Worm (Caenorhabditis elegans) whole organism, young adult: ENCODE results near the gene alkb-7.

Experiments used
- B0261.1 ChIP-seq: sonication (generic microtip); optimal IDR thresholded peaks from 2 replicates; lab custom pipeline; 2016; ENCODE audit warnings: mild to moderate bottlenecking, missing genetic modification characterization, moderate library complexity, missing compliant biosample characterization
- D2030.7 ChIP-seq: fragments of 200-800 bp; sonication (Bioruptor generic); IDR thresholded peaks from 2 replicates; pipeline ENCODE4 v1.3.6; 2022; ENCODE audit warnings: missing genetic modification reagents, missing genetic modification characterization, missing compliant biosample characterization
- F23B12.7 ChIP-seq: sonication (generic microtip); optimal IDR thresholded peaks from 2 replicates; lab custom pipeline; 2017; ENCODE audit warnings: missing genetic modification characterization, mild to moderate bottlenecking, missing compliant biosample characterization, antibody characterized with exemption, moderate library complexity; ENCODE audit not compliant: insufficient read depth
- F33H1.4 ChIP-seq: fragments of 200-800 bp; sonication (Bioruptor generic); IDR thresholded peaks from 2 replicates; pipeline ENCODE4 v1.3.6; 2022; ENCODE audit warnings: missing genetic modification reagents, missing genetic modification characterization, missing compliant biosample characterization
- F39B2.1 ChIP-seq: fragments of 200-800 bp; sonication (Bioruptor generic); IDR thresholded peaks from 2 replicates; pipeline ENCODE4 v1.3.6; 2022; ENCODE audit warnings: missing genetic modification reagents, missing genetic modification characterization, missing compliant biosample characterization
- F55B11.4 ChIP-seq: sonication (generic microtip); optimal IDR thresholded peaks from 2 replicates; lab custom pipeline; 2016; ENCODE audit warnings: missing compliant biosample characterization, missing genetic modification characterization, borderline replicate concordance; ENCODE audit not compliant: insufficient read depth
- T07F8.4 ChIP-seq: sonication (generic microtip); optimal IDR thresholded peaks from 2 replicates; lab custom pipeline; 2016; ENCODE audit warnings: mild to moderate bottlenecking, missing genetic modification characterization, moderate library complexity, missing compliant biosample characterization
- Y53F4B.3 ChIP-seq: fragments of 200-800 bp; sonication (Bioruptor generic); IDR thresholded peaks from 2 replicates; pipeline ENCODE4 v1.3.6; 2022; ENCODE audit warnings: missing genetic modification reagents, missing genetic modification characterization, missing compliant biosample characterization
- Y67H2A.10 ChIP-seq: fragments of 200-800 bp; sonication (Bioruptor generic); conservative IDR thresholded peaks from 2 replicates; pipeline ENCODE4 v1.3.6; 2022; ENCODE audit warnings: missing genetic modification reagents, missing genetic modification characterization, missing compliant biosample characterization
- Y95B8A.8 ChIP-seq: fragments of 200-800 bp; sonication (Bioruptor generic); IDR thresholded peaks from 2 replicates; pipeline ENCODE4 v1.3.6; 2022; ENCODE audit warnings: missing genetic modification reagents, missing genetic modification characterization, missing compliant biosample characterization
- akir-1 ChIP-seq: fragments of 200-800 bp; sonication (Bioruptor generic); optimal IDR thresholded peaks from 2 replicates; lab custom pipeline; 2018; ENCODE audit warnings: mild to moderate bottlenecking, missing genetic modification characterization, moderate library complexity, missing compliant biosample characterization
- ama-1 ChIP-seq, 3 experiments: fragments of 150-350 bp in 1 of 3; sonication (generic microtip) in 2 of 3; optimal IDR thresholded peaks; 2 replicates each; lab custom pipeline; 2014 to 2018; ENCODE audit warnings: missing biosample characterization in 2 of 3, missing genetic modification characterization in 2 of 3, missing genetic modification reagents in 2 of 3
- aptf-2 ChIP-seq: fragments of 200-800 bp; sonication (Bioruptor generic); conservative IDR thresholded peaks from 2 replicates; pipeline ENCODE4 v1.3.6; 2022; ENCODE audit warnings: missing genetic modification reagents, missing genetic modification characterization, missing compliant biosample characterization
- aptf-3 ChIP-seq: fragments of 200-800 bp; sonication (Bioruptor generic); IDR thresholded peaks from 2 replicates; pipeline ENCODE4 v1.3.6; 2022; ENCODE audit warnings: missing genetic modification characterization, missing compliant biosample characterization
- attf-3 ChIP-seq: fragments of 200-800 bp; sonication (Bioruptor generic); conservative IDR thresholded peaks from 2 replicates; pipeline ENCODE4 v1.3.6; 2022; ENCODE audit warnings: missing genetic modification reagents, missing genetic modification characterization, missing compliant biosample characterization
- attf-5 ChIP-seq: fragments of 200-800 bp; sonication (Bioruptor generic); optimal IDR thresholded peaks from 2 replicates; lab custom pipeline; 2018; ENCODE audit warnings: mild to moderate bottlenecking, missing genetic modification characterization, missing compliant biosample characterization
- ceh-100 ChIP-seq: fragments of 200-800 bp; sonication (Bioruptor generic); IDR thresholded peaks from 2 replicates; pipeline ENCODE4 v1.3.6; 2022; ENCODE audit warnings: missing genetic modification reagents, missing genetic modification characterization, missing compliant biosample characterization
- chd-7 ChIP-seq: sonication (generic microtip); optimal IDR thresholded peaks from 2 replicates; lab custom pipeline; 2016; ENCODE audit warnings: mild to moderate bottlenecking, missing genetic modification characterization, moderate library complexity, missing compliant biosample characterization
- dox-1 ChIP-seq: fragments of 200-800 bp; sonication (Bioruptor generic); IDR thresholded peaks from 2 replicates; pipeline ENCODE4 v1.3.6; 2022; ENCODE audit warnings: missing genetic modification reagents, missing genetic modification characterization, missing compliant biosample characterization
- dpff-1 ChIP-seq: sonication (generic microtip); optimal IDR thresholded peaks from 2 replicates; lab custom pipeline; 2017; ENCODE audit warnings: mild to moderate bottlenecking, missing genetic modification characterization, missing compliant biosample characterization
- him-1 ChIP-seq: sonication (generic microtip); optimal IDR thresholded peaks from 2 replicates; lab custom pipeline; 2016; ENCODE audit warnings: missing genotype, missing genetic modification reagents, missing genetic modification characterization, missing compliant biosample characterization
- hlh-12 ChIP-seq: sonication (generic microtip); optimal IDR thresholded peaks from 2 replicates; lab custom pipeline; 2016; ENCODE audit warnings: missing genetic modification characterization, missing compliant biosample characterization
- hmg-1.2 ChIP-seq: fragments of 200-800 bp; sonication (Bioruptor generic); IDR thresholded peaks from 2 replicates; pipeline ENCODE4 v1.3.6; 2022; ENCODE audit warnings: missing genetic modification reagents, missing genetic modification characterization, missing compliant biosample characterization
- hsf-1 ChIP-seq: fragments of 200-800 bp; sonication (Bioruptor generic); IDR thresholded peaks from 2 replicates; pipeline ENCODE4 v1.3.6; 2022; ENCODE audit warnings: missing genetic modification reagents, missing genetic modification characterization, missing compliant biosample characterization
- lag-1 ChIP-seq: fragments of 200-800 bp; sonication (Bioruptor generic); IDR thresholded peaks from 2 replicates; pipeline ENCODE4 v1.3.6; 2022; ENCODE audit warnings: missing genetic modification reagents, missing genetic modification characterization, missing compliant biosample characterization
- let-607 ChIP-seq, 2 experiments: fragments of 200-800 bp in 1 of 2; sonication (Bioruptor generic) in 1 of 2; sonication (generic microtip) in 1 of 2; optimal IDR thresholded peaks; 2 replicates each; lab custom pipeline; 2016 to 2018; ENCODE audit warnings: mild to moderate bottlenecking in 2 of 2, missing compliant biosample characterization in 2 of 2, missing genetic modification characterization in 2 of 2, moderate library complexity in 2 of 2, missing genotype in 1 of 2
- lin-26 ChIP-seq: fragments of 200-800 bp; sonication (Bioruptor generic); IDR thresholded peaks from 2 replicates; pipeline ENCODE4 v1.3.6; 2022; ENCODE audit warnings: missing genetic modification reagents, missing genetic modification characterization, missing compliant biosample characterization
- lin-40 ChIP-seq: sonication (generic microtip); optimal IDR thresholded peaks from 2 replicates; lab custom pipeline; 2016; ENCODE audit warnings: missing genetic modification characterization, mild to moderate bottlenecking, missing compliant biosample characterization, missing genotype, missing genetic modification reagents
- madf-10 ChIP-seq: sonication (generic microtip); optimal IDR thresholded peaks from 2 replicates; lab custom pipeline; 2016; ENCODE audit warnings: mild to moderate bottlenecking, missing genetic modification characterization, missing compliant biosample characterization
- madf-6 ChIP-seq: fragments of 200-800 bp; sonication (Bioruptor generic); IDR thresholded peaks from 2 replicates; pipeline ENCODE4 v1.3.6; 2022; ENCODE audit warnings: missing genetic modification reagents, missing genetic modification characterization, missing compliant biosample characterization
- mcd-1 ChIP-seq: fragments of 200-800 bp; sonication (Bioruptor generic); IDR thresholded peaks from 2 replicates; pipeline ENCODE4 v1.3.6; 2022; ENCODE audit warnings: missing genetic modification reagents, missing genetic modification characterization, missing compliant biosample characterization
- mes-4 ChIP-seq: sonication (generic microtip); optimal IDR thresholded peaks from 2 replicates; lab custom pipeline; 2016; ENCODE audit warnings: missing genotype, missing genetic modification characterization, missing compliant biosample characterization
- mxl-1 ChIP-seq: sonication (generic microtip); optimal IDR thresholded peaks from 2 replicates; lab custom pipeline; 2016; ENCODE audit warnings: missing genetic modification characterization, missing compliant biosample characterization
- nfya-1 ChIP-seq: sonication (generic microtip); optimal IDR thresholded peaks from 2 replicates; lab custom pipeline; 2017; ENCODE audit warnings: antibody characterized with exemption, missing compliant biosample characterization, missing genetic modification characterization, borderline replicate concordance; ENCODE audit not compliant: insufficient read depth
- nhr-27 ChIP-seq: fragments of 200-800 bp; sonication (Bioruptor generic); optimal IDR thresholded peaks from 2 replicates; lab custom pipeline; 2018; ENCODE audit warnings: mild to moderate bottlenecking, missing genetic modification characterization, moderate library complexity, missing compliant biosample characterization
- nhr-90 ChIP-seq: sonication (generic microtip); optimal IDR thresholded peaks from 2 replicates; lab custom pipeline; 2016; ENCODE audit warnings: missing genotype, mild to moderate bottlenecking, missing genetic modification characterization, missing compliant biosample characterization
- pbrm-1 ChIP-seq: fragments of 200-800 bp; sonication (Bioruptor generic); IDR thresholded peaks from 2 replicates; pipeline ENCODE4 v1.3.6; 2022; ENCODE audit warnings: missing genetic modification reagents, missing genetic modification characterization, missing compliant biosample characterization
- rcor-1 ChIP-seq: fragments of 200-800 bp; sonication (Bioruptor generic); IDR thresholded peaks from 2 replicates; pipeline ENCODE4 v1.3.6; 2022; ENCODE audit warnings: missing genetic modification reagents, missing genetic modification characterization, missing compliant biosample characterization
- repo-1 ChIP-seq: sonication (generic microtip); optimal IDR thresholded peaks from 2 replicates; lab custom pipeline; 2017; ENCODE audit warnings: mild to moderate bottlenecking, missing genetic modification characterization, missing compliant biosample characterization
- rpc-1 ChIP-seq, 2 experiments: fragments of 150-350 bp in 1 of 2; sonication (generic microtip) in 1 of 2; optimal IDR thresholded peaks; 2 replicates each; lab custom pipeline; 2014 to 2018; ENCODE audit warnings: missing biosample characterization in 1 of 2, missing genetic modification characterization in 1 of 2, missing genetic modification reagents in 1 of 2, missing genotype in 1 of 2
- sdz-38 ChIP-seq: sonication (generic microtip); optimal IDR thresholded peaks from 2 replicates; lab custom pipeline; 2016; ENCODE audit warnings: missing genotype, missing genetic modification characterization, missing compliant biosample characterization
- snpc-1.1 ChIP-seq: sonication (generic microtip); optimal IDR thresholded peaks from 2 replicates; lab custom pipeline; 2017; ENCODE audit warnings: missing genetic modification characterization, mild to moderate bottlenecking, missing compliant biosample characterization, antibody characterized with exemption, moderate library complexity, missing genotype, missing genetic modification reagents; ENCODE audit not compliant: insufficient read depth
- unc-130 ChIP-seq: sonication (generic microtip); optimal IDR thresholded peaks from 2 replicates; lab custom pipeline; 2016; ENCODE audit warnings: missing genetic modification reagents, missing genetic modification characterization, missing compliant biosample characterization
- zfh-2 ChIP-seq: fragments of 200-800 bp; sonication (Bioruptor generic); conservative IDR thresholded peaks from 2 replicates; pipeline ENCODE4 v1.3.6; 2022; ENCODE audit warnings: missing genetic modification reagents, missing genetic modification characterization, missing compliant biosample characterization
- zim-3 ChIP-seq: sonication (generic microtip); optimal IDR thresholded peaks from 2 replicates; lab custom pipeline; 2017; ENCODE audit warnings: mild to moderate bottlenecking, missing genetic modification characterization, moderate library complexity, missing compliant biosample characterization
- ztf-18 ChIP-seq: sonication (generic microtip); optimal IDR thresholded peaks from 2 replicates; lab custom pipeline; 2016; ENCODE audit warnings: missing genotype, mild to moderate bottlenecking, missing genetic modification characterization, missing compliant biosample characterization
- ztf-26 ChIP-seq: sonication (generic microtip); optimal IDR thresholded peaks from 2 replicates; lab custom pipeline; 2017; ENCODE audit warnings: missing genetic modification characterization, missing compliant biosample characterization
- ztf-28 ChIP-seq: fragments of 200-800 bp; sonication (Bioruptor generic); IDR thresholded peaks from 2 replicates; pipeline ENCODE4 v1.3.6; 2022; ENCODE audit warnings: missing genetic modification reagents, missing genetic modification characterization, missing compliant biosample characterization

Gene alkb-7

DNA sequence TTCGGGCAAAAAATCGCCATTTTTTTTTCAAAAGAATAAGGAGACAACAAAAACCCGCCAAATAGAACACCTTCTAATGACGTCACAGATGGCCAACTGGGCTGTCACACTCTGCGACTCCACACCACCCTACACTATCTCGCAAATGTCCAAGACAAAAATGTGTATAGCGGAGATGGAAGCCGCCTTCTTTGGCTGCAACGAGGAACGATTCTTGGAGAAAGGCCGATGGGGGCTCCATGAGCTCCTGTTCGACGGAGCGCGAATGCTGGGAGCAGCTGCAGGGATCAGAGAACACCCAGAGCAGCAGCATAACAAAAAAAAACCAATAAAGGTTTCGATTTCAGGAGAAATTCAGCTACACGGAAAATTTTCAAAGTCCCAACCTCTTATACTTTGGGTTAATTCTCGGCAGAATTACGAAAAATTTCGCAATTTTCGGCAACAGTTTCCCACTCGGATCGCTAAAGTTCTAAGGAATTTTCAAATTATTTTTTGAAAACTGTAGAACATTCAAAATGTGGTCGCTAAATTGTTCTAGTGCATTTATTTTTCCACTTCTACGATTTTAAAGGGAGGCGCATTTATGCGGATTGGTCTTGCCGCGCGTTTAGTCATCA is 17.9 kb upstream of the alkb-7 start (continued):
- TF ChIP-seq ztf-18 (tag; lab: Kevin White, UChicago), result no peak
- peak; percentile 57 for TF ChIP-seq mcd-1 (GFP tag; lab: Robert Waterston, UW)
- no peak for TF ChIP-seq aptf-3 (GFP tag; lab: Robert Waterston, UW)
- TF ChIP-seq chd-7 (tag; lab: Kevin White, UChicago), result no peak
- no peak for TF ChIP-seq madf-6
- no peak for TF ChIP-seq akir-1
- no peak for TF ChIP-seq Y95B8A.8 (GFP tag; lab: Robert Waterston, UW)
- no peak for TF ChIP-seq Y67H2A.10 (GFP tag; lab: Robert Waterston, UW)
- no peak for TF ChIP-seq aptf-2 (GFP tag; lab: Robert Waterston, UW)
- TF ChIP-seq ztf-26 (tag; lab: Kevin White, UChicago), result no peak
- no peak for TF ChIP-seq repo-1 (tag; lab: Kevin White, UChicago)
- TF ChIP-seq mxl-1 (tag; lab: Kevin White, UChicago), result no peak
- TF ChIP-seq ztf-28 (GFP tag; lab: Robert Waterston, UW), result no peak
- no peak for TF ChIP-seq mes-4
- TF ChIP-seq nhr-27 (tag; lab: Kevin White, UChicago), result no peak
- TF ChIP-seq Y53F4B.3 (GFP tag; lab: Robert Waterston, UW), result no peak
- TF ChIP-seq ceh-100, result no peak
- TF ChIP-seq attf-5 (GFP tag; lab: Kevin White, UChicago), result peak; percentile 40
- TF ChIP-seq madf-10 (tag; lab: Kevin White, UChicago), result no peak
- no peak for TF ChIP-seq unc-130
- no peak for TF ChIP-seq pbrm-1 (GFP tag; lab: Robert Waterston, UW)
- TF ChIP-seq hlh-12 (tag; lab: Kevin White, UChicago), result no peak
- TF ChIP-seq T07F8.4 (tag; lab: Kevin White, UChicago), result no peak
- TF ChIP-seq nhr-90 (tag; lab: Kevin White, UChicago), result no peak
- no peak for TF ChIP-seq snpc-1.1 (tag; lab: Kevin White, UChicago)
- TF ChIP-seq let-607 (tag; optimal IDR thresholded peaks at IDR 0.05; lab: Kevin White, UChicago), result no peak
- TF ChIP-seq nfya-1 (tag; lab: Kevin White, UChicago), result no peak
- TF ChIP-seq F33H1.4, result no peak
- TF ChIP-seq F23B12.7 (tag; lab: Kevin White, UChicago), result no peak
- no peak for TF ChIP-seq lag-1 (GFP tag; lab: Robert Waterston, UW)
- no peak for TF ChIP-seq B0261.1 (tag; lab: Kevin White, UChicago)
- TF ChIP-seq hsf-1 (GFP tag; lab: Robert Waterston, UW), result no peak
- peak; percentile 92 for TF ChIP-seq zfh-2 (GFP tag; lab: Robert Waterston, UW)
- no peak for TF ChIP-seq sdz-38
- no peak for TF ChIP-seq lin-40 (tag; lab: Kevin White, UChicago)
- TF ChIP-seq F55B11.4, result no peak
- TF ChIP-seq rpc-1 (optimal IDR thresholded peaks at IDR 0.05; lab: Kevin White, UChicago), result no peak
- no peak for TF ChIP-seq rpc-1 (tag; optimal IDR thresholded peaks at IDR 0.05; lab: Kevin White, UChicago)
- no peak for TF ChIP-seq dox-1 (GFP tag; lab: Robert Waterston, UW)
- no peak for TF ChIP-seq him-1
- TF ChIP-seq dpff-1, result no peak
- no peak for TF ChIP-seq D2030.7 (GFP tag; lab: Robert Waterston, UW)
- peak; percentile 16; the same call in 1 of the 2 replicates for TF ChIP-seq rcor-1 (GFP tag; lab: Robert Waterston, UW)
- TF ChIP-seq zim-3 (tag; lab: Kevin White, UChicago), result no peak
- no peak for TF ChIP-seq F39B2.1 (GFP tag; lab: Robert Waterston, UW)
- peak; percentile 85 for TF ChIP-seq hmg-1.2 (GFP tag; lab: Robert Waterston, UW)
- no peak for TF ChIP-seq attf-3 (GFP tag; lab: Robert Waterston, UW)
- TF ChIP-seq ama-1 (optimal IDR thresholded peaks at IDR 0.05; lab: Kevin White, UChicago), result no peak
- no peak for TF ChIP-seq ama-1 (GFP tag; optimal IDR thresholded peaks at IDR 0.05; lab: Kevin White, UChicago)
- no peak for TF ChIP-seq lin-26 (GFP tag; lab: Robert Waterston, UW)
